Worm (Caenorhabditis elegans) whole organism, young adult: ENCODE measurements around the gene sms-2.

ENCODE experiments used
- B0019.2 ChIP-seq: fragments of 200-800 bp; sonication (Bioruptor generic); conservative IDR thresholded peaks from 2 replicates; pipeline ENCODE4 v1.3.6; 2022; ENCODE audit warnings: missing genetic modification reagents, missing genetic modification characterization, missing compliant biosample characterization
- B0035.1 ChIP-seq: sonication (generic microtip); optimal IDR thresholded peaks from 2 replicates; lab custom pipeline; 2016; ENCODE audit warnings: missing genetic modification characterization, mild to moderate bottlenecking, missing compliant biosample characterization, missing genotype, missing genetic modification reagents
- B0261.1 ChIP-seq: sonication (generic microtip); optimal IDR thresholded peaks from 2 replicates; lab custom pipeline; 2016; ENCODE audit warnings: mild to moderate bottlenecking, missing genetic modification characterization, moderate library complexity, missing compliant biosample characterization
- B0336.3 ChIP-seq: fragments of 200-800 bp; sonication (Bioruptor generic); IDR thresholded peaks from 2 replicates; pipeline ENCODE4 v1.3.6; 2022; ENCODE audit warnings: missing genetic modification characterization, missing compliant biosample characterization
- D2030.7 ChIP-seq: fragments of 200-800 bp; sonication (Bioruptor generic); IDR thresholded peaks from 2 replicates; pipeline ENCODE4 v1.3.6; 2022; ENCODE audit warnings: missing genetic modification reagents, missing genetic modification characterization, missing compliant biosample characterization
- F22D6.2 ChIP-seq: sonication (generic microtip); optimal IDR thresholded peaks from 2 replicates; lab custom pipeline; 2016; ENCODE audit warnings: mild to moderate bottlenecking, missing genetic modification characterization, missing compliant biosample characterization
- F39B2.1 ChIP-seq: fragments of 200-800 bp; sonication (Bioruptor generic); IDR thresholded peaks from 2 replicates; pipeline ENCODE4 v1.3.6; 2022; ENCODE audit warnings: missing genetic modification reagents, missing genetic modification characterization, missing compliant biosample characterization
- F49E8.2 ChIP-seq: sonication (generic microtip); optimal IDR thresholded peaks from 3 replicates; lab custom pipeline; 2017; ENCODE audit warnings: missing genetic modification characterization, mild to moderate bottlenecking, missing compliant biosample characterization, antibody characterized with exemption, moderate library complexity; ENCODE audit not compliant: insufficient read depth
- K11D2.4 ChIP-seq: fragments of 200-800 bp; sonication (Bioruptor generic); IDR thresholded peaks from 2 replicates; pipeline ENCODE4 v1.3.6; 2022; ENCODE audit warnings: missing genetic modification reagents, missing genetic modification characterization, missing compliant biosample characterization
- T07F8.4 ChIP-seq: sonication (generic microtip); optimal IDR thresholded peaks from 2 replicates; lab custom pipeline; 2016; ENCODE audit warnings: mild to moderate bottlenecking, missing genetic modification characterization, moderate library complexity, missing compliant biosample characterization
- akir-1 ChIP-seq: fragments of 200-800 bp; sonication (Bioruptor generic); optimal IDR thresholded peaks from 2 replicates; lab custom pipeline; 2018; ENCODE audit warnings: mild to moderate bottlenecking, missing genetic modification characterization, moderate library complexity, missing compliant biosample characterization
- aptf-3 ChIP-seq: fragments of 200-800 bp; sonication (Bioruptor generic); IDR thresholded peaks from 2 replicates; pipeline ENCODE4 v1.3.6; 2022; ENCODE audit warnings: missing genetic modification characterization, missing compliant biosample characterization
- attf-5 ChIP-seq: fragments of 200-800 bp; sonication (Bioruptor generic); optimal IDR thresholded peaks from 2 replicates; lab custom pipeline; 2018; ENCODE audit warnings: mild to moderate bottlenecking, missing genetic modification characterization, missing compliant biosample characterization
- attf-6 ChIP-seq: fragments of 200-800 bp; sonication (Bioruptor generic); IDR thresholded peaks from 2 replicates; pipeline ENCODE4 v1.3.6; 2022; ENCODE audit warnings: missing genetic modification reagents, missing genetic modification characterization, missing compliant biosample characterization
- bed-1 ChIP-seq: fragments of 200-800 bp; sonication (Bioruptor generic); IDR thresholded peaks from 2 replicates; pipeline ENCODE4 v1.3.6; 2022; ENCODE audit warnings: missing genetic modification reagents, missing genetic modification characterization, missing compliant biosample characterization
- cebp-1 ChIP-seq, 2 experiments: fragments of 200-800 bp in 1 of 2; sonication (Bioruptor generic) in 1 of 2; sonication (generic microtip) in 1 of 2; IDR thresholded peaks in 1 of 2; optimal IDR thresholded peaks in 1 of 2; 2 replicates each; pipeline versions ENCODE4 v1.3.6 to Lab custom; 2017 to 2022; ENCODE audit warnings: missing compliant biosample characterization in 2 of 2, missing genetic modification characterization in 2 of 2, mild to moderate bottlenecking in 1 of 2, missing genetic modification reagents in 1 of 2, moderate library complexity in 1 of 2
- ceh-27 ChIP-seq: fragments of 200-800 bp; sonication (Bioruptor generic); optimal IDR thresholded peaks from 2 replicates; lab custom pipeline; 2018; ENCODE audit warnings: mild to moderate bottlenecking, missing genetic modification characterization, moderate library complexity, missing compliant biosample characterization
- chd-7 ChIP-seq: sonication (generic microtip); optimal IDR thresholded peaks from 2 replicates; lab custom pipeline; 2016; ENCODE audit warnings: mild to moderate bottlenecking, missing genetic modification characterization, moderate library complexity, missing compliant biosample characterization
- die-1 ChIP-seq: sonication (generic microtip); optimal IDR thresholded peaks from 2 replicates; lab custom pipeline; 2016; ENCODE audit warnings: missing genotype, mild to moderate bottlenecking, missing genetic modification characterization, missing compliant biosample characterization
- dpff-1 ChIP-seq: sonication (generic microtip); optimal IDR thresholded peaks from 2 replicates; lab custom pipeline; 2017; ENCODE audit warnings: mild to moderate bottlenecking, missing genetic modification characterization, missing compliant biosample characterization
- efl-1 ChIP-seq: fragments of 150-350 bp; optimal IDR thresholded peaks from 2 replicates; lab custom pipeline; 2014; ENCODE audit warnings: missing biosample characterization, missing genetic modification reagents, missing genetic modification characterization
- egl-44 ChIP-seq: fragments of 200-800 bp; sonication (Bioruptor generic); IDR thresholded peaks from 2 replicates; pipeline ENCODE4 v1.3.6; 2022; ENCODE audit warnings: missing genetic modification reagents, missing genetic modification characterization, missing compliant biosample characterization
- ets-4 ChIP-seq: fragments of 200-800 bp; sonication (Bioruptor generic); optimal IDR thresholded peaks from 2 replicates; lab custom pipeline; 2018; ENCODE audit warnings: mild to moderate bottlenecking, missing genetic modification characterization, missing compliant biosample characterization
- fkh-3 ChIP-seq: sonication (generic microtip); optimal IDR thresholded peaks from 2 replicates; lab custom pipeline; 2016; ENCODE audit warnings: mild to moderate bottlenecking, missing genetic modification characterization, missing compliant biosample characterization
- hlh-12 ChIP-seq: sonication (generic microtip); optimal IDR thresholded peaks from 2 replicates; lab custom pipeline; 2016; ENCODE audit warnings: missing genetic modification characterization, missing compliant biosample characterization
- hmg-1.2 ChIP-seq: fragments of 200-800 bp; sonication (Bioruptor generic); IDR thresholded peaks from 2 replicates; pipeline ENCODE4 v1.3.6; 2022; ENCODE audit warnings: missing genetic modification reagents, missing genetic modification characterization, missing compliant biosample characterization
- lin-26 ChIP-seq: fragments of 200-800 bp; sonication (Bioruptor generic); IDR thresholded peaks from 2 replicates; pipeline ENCODE4 v1.3.6; 2022; ENCODE audit warnings: missing genetic modification reagents, missing genetic modification characterization, missing compliant biosample characterization
- lin-35 ChIP-seq, 3 experiments: fragments of 150-350 bp in 2 of 3; sonication (generic microtip) in 1 of 3; optimal IDR thresholded peaks; 2 replicates each; lab custom pipeline; 2014 to 2018; ENCODE audit warnings: missing biosample characterization in 3 of 3, missing genetic modification characterization in 3 of 3, missing genetic modification reagents in 3 of 3
- lir-1 ChIP-seq: fragments of 200-800 bp; sonication (Bioruptor generic); conservative IDR thresholded peaks from 2 replicates; pipeline ENCODE4 v1.3.6; 2022; ENCODE audit warnings: missing genetic modification reagents, missing genetic modification characterization, missing compliant biosample characterization
- lsy-27 ChIP-seq: sonication (generic microtip); optimal IDR thresholded peaks from 2 replicates; lab custom pipeline; 2017; ENCODE audit warnings: missing genetic modification characterization, mild to moderate bottlenecking, missing compliant biosample characterization, antibody characterized with exemption, missing genotype, borderline replicate concordance; ENCODE audit not compliant: insufficient read depth
- madf-10 ChIP-seq: sonication (generic microtip); optimal IDR thresholded peaks from 2 replicates; lab custom pipeline; 2016; ENCODE audit warnings: mild to moderate bottlenecking, missing genetic modification characterization, missing compliant biosample characterization
- madf-8 ChIP-seq: fragments of 200-800 bp; sonication (Bioruptor generic); conservative IDR thresholded peaks from 2 replicates; pipeline ENCODE4 v1.3.6; 2022; ENCODE audit warnings: missing genetic modification reagents, missing genetic modification characterization, missing compliant biosample characterization
- nhr-80 ChIP-seq: sonication (generic microtip); optimal IDR thresholded peaks from 2 replicates; lab custom pipeline; 2016; ENCODE audit warnings: missing genetic modification characterization, missing compliant biosample characterization
- nhr-90 ChIP-seq: sonication (generic microtip); optimal IDR thresholded peaks from 2 replicates; lab custom pipeline; 2016; ENCODE audit warnings: missing genotype, mild to moderate bottlenecking, missing genetic modification characterization, missing compliant biosample characterization
- pha-4 ChIP-seq: fragments of 150-350 bp; sonication (generic microtip); optimal IDR thresholded peaks from 2 replicates; lab custom pipeline; 2014; ENCODE audit warnings: missing biosample characterization, missing genetic modification reagents, missing genetic modification characterization
- repo-1 ChIP-seq: sonication (generic microtip); optimal IDR thresholded peaks from 2 replicates; lab custom pipeline; 2017; ENCODE audit warnings: mild to moderate bottlenecking, missing genetic modification characterization, missing compliant biosample characterization
- rpc-1 ChIP-seq, 2 experiments: fragments of 150-350 bp in 1 of 2; sonication (generic microtip) in 1 of 2; optimal IDR thresholded peaks; 2 replicates each; lab custom pipeline; 2014 to 2018; ENCODE audit warnings: missing biosample characterization in 1 of 2, missing genetic modification characterization in 1 of 2, missing genetic modification reagents in 1 of 2, missing genotype in 1 of 2
- sdz-38 ChIP-seq: sonication (generic microtip); optimal IDR thresholded peaks from 2 replicates; lab custom pipeline; 2016; ENCODE audit warnings: missing genotype, missing genetic modification characterization, missing compliant biosample characterization
- snpc-1.1 ChIP-seq: sonication (generic microtip); optimal IDR thresholded peaks from 2 replicates; lab custom pipeline; 2017; ENCODE audit warnings: missing genetic modification characterization, mild to moderate bottlenecking, missing compliant biosample characterization, antibody characterized with exemption, moderate library complexity, missing genotype, missing genetic modification reagents; ENCODE audit not compliant: insufficient read depth
- xnd-1 ChIP-seq: sonication (generic microtip); optimal IDR thresholded peaks from 2 replicates; lab custom pipeline; 2016; ENCODE audit warnings: missing genotype, missing genetic modification reagents, missing genetic modification characterization, missing compliant biosample characterization
- ztf-18 ChIP-seq: sonication (generic microtip); optimal IDR thresholded peaks from 2 replicates; lab custom pipeline; 2016; ENCODE audit warnings: missing genotype, mild to moderate bottlenecking, missing genetic modification characterization, missing compliant biosample characterization
- ztf-22 ChIP-seq: fragments of 200-800 bp; sonication (Bioruptor generic); optimal IDR thresholded peaks from 2 replicates; lab custom pipeline; 2018; ENCODE audit warnings: mild to moderate bottlenecking, missing genetic modification characterization, moderate library complexity, missing compliant biosample characterization
- ztf-26 ChIP-seq: sonication (generic microtip); optimal IDR thresholded peaks from 2 replicates; lab custom pipeline; 2017; ENCODE audit warnings: missing genetic modification characterization, missing compliant biosample characterization

The sms-2 gene

ce11 chrX:932874-933273, 15.8 kb downstream of the sms-2 start:
- TF ChIP-seq sdz-38 (tag; lab: Kevin White, UChicago) (no peak), K11D2.4 (GFP tag; lab: Robert Waterston, UW) (0 out of 2 replicates have a peak, but pooled peaks have one; percentile 45), ztf-18 (tag; lab: Kevin White, UChicago) (no peak), hmg-1.2 (peak; percentile 4; the same call in 1 of the 2 replicates), aptf-3 (GFP tag; lab: Robert Waterston, UW) (no peak), ceh-27 (GFP tag; lab: Kevin White, UChicago) (peak; percentile 0), madf-10 (tag; lab: Kevin White, UChicago) (no peak), die-1 (tag; lab: Kevin White, UChicago) (no peak), ets-4 (GFP tag; lab: Kevin White, UChicago) (no peak), B0261.1 (tag; lab: Kevin White, UChicago) (no peak), rpc-1 (optimal IDR thresholded peaks at IDR 0.05; lab: Kevin White, UChicago) (no peak), rpc-1 (tag; optimal IDR thresholded peaks at IDR 0.05; lab: Kevin White, UChicago) (no peak), xnd-1 (tag; lab: Kevin White, UChicago) (no peak), F49E8.2 (tag; lab: Kevin White, UChicago) (no peak), T07F8.4 (no peak), fkh-3 (tag; lab: Kevin White, UChicago) (no peak), lir-1 (GFP tag; lab: Robert Waterston, UW) (no peak), B0336.3 (no peak), nhr-80 (tag; lab: Kevin White, UChicago) (no peak), snpc-1.1 (tag; lab: Kevin White, UChicago) (no peak), F22D6.2 (tag; lab: Kevin White, UChicago) (no peak), efl-1 (GFP tag; lab: Kevin White, UChicago) (no peak), akir-1 (no peak), pha-4 (tag; lab: Kevin White, UChicago) (no peak), ztf-22 (GFP tag; lab: Kevin White, UChicago) (no peak), nhr-90 (no peak), lin-26 (GFP tag; lab: Robert Waterston, UW) (no peak)

ce11 chrX:927632-928031, 21.1 kb downstream of the sms-2 start:
- no peak for TF ChIP-seq attf-5 (GFP tag; lab: Kevin White, UChicago)
- no peak for TF ChIP-seq ztf-26 (tag; lab: Kevin White, UChicago)
- TF ChIP-seq madf-8 (GFP tag; lab: Robert Waterston, UW): no peak
- no peak for TF ChIP-seq dpff-1 (tag; lab: Kevin White, UChicago)
- no peak for TF ChIP-seq lin-35 (GFP tag; optimal IDR thresholded peaks at IDR 0.05; lab: Kevin White, UChicago)
- no peak for TF ChIP-seq repo-1 (tag; lab: Kevin White, UChicago)
- TF ChIP-seq lsy-27 (tag; lab: Kevin White, UChicago): no peak
- TF ChIP-seq akir-1: no peak
- no peak for TF ChIP-seq B0019.2 (GFP tag; lab: Robert Waterston, UW)
- TF ChIP-seq bed-1 (GFP tag; lab: Robert Waterston, UW): no peak
- TF ChIP-seq cebp-1 (GFP tag; IDR thresholded peaks at IDR 0.05; lab: Robert Waterston, UW): no peak
- TF ChIP-seq cebp-1 (tag; optimal IDR thresholded peaks at IDR 0.05; lab: Kevin White, UChicago): no peak
- TF ChIP-seq D2030.7 (GFP tag; lab: Robert Waterston, UW): no peak
- TF ChIP-seq T07F8.4: no peak
- TF ChIP-seq B0035.1 (tag; lab: Kevin White, UChicago): no peak
- no peak for TF ChIP-seq chd-7
- no peak for TF ChIP-seq hlh-12 (tag; lab: Kevin White, UChicago)
- TF ChIP-seq F39B2.1 (GFP tag; lab: Robert Waterston, UW): no peak
- TF ChIP-seq snpc-1.1 (tag; lab: Kevin White, UChicago): no peak
- no peak for TF ChIP-seq egl-44 (GFP tag; lab: Robert Waterston, UW)
- no peak for TF ChIP-seq attf-6 (GFP tag; lab: Robert Waterston, UW)
